Fruit fly (Drosophila melanogaster) whole organism, wandering third instar larva: Measurements from ENCODE around the gene Eig71Eb.

Experiments used
- Abd-B ChIP-seq: fragments of >200 bp; optimal IDR thresholded peaks from 2 replicates; lab custom pipeline; 2017; ENCODE audit warnings: missing biosample characterization, missing genetic modification characterization
- CG32264 ChIP-seq: fragments of 200-800 bp; sonication (Bioruptor generic); optimal IDR thresholded peaks from 2 replicates; lab custom pipeline; 2016; ENCODE audit warnings: missing biosample characterization, missing genetic modification characterization
- Dfd ChIP-seq: fragments of >200 bp; optimal IDR thresholded peaks from 2 replicates; lab custom pipeline; 2017; ENCODE audit warnings: missing biosample characterization, missing genetic modification characterization
- Dif ChIP-seq: fragments of 200-275, 200-300 bp; sonication (Bioruptor generic); optimal IDR thresholded peaks from 2 replicates; lab custom pipeline; 2018; ENCODE audit warnings: missing biosample characterization, missing genetic modification characterization; ENCODE audit not compliant: partially characterized antibody
- HLH106 ChIP-seq: fragments of 200-800 bp; optimal IDR thresholded peaks from 3 replicates; lab custom pipeline; 2019; ENCODE audit warnings: missing biosample characterization, mild to moderate bottlenecking, missing genetic modification characterization, moderate library complexity
- Hnf4 ChIP-seq: fragments of 200-800 bp; sonication (Bioruptor generic); optimal IDR thresholded peaks from 2 replicates; lab custom pipeline; 2016; ENCODE audit warnings: missing biosample characterization, mild to moderate bottlenecking, missing genetic modification characterization
- Hr83 ChIP-seq: fragments of 200-300 bp; sonication (Bioruptor generic); optimal IDR thresholded peaks from 2 replicates; lab custom pipeline; 2016; ENCODE audit warnings: missing biosample characterization, mild to moderate bottlenecking, missing genetic modification characterization, moderate library complexity; ENCODE audit not compliant: poor library complexity, severe bottlenecking
- Jra ChIP-seq: sonication (Bioruptor generic); optimal IDR thresholded peaks from 2 replicates; lab custom pipeline; 2016; ENCODE audit warnings: missing biosample characterization, missing genetic modification characterization
- Mio ChIP-seq: sonication (Bioruptor generic); optimal IDR thresholded peaks from 2 replicates; lab custom pipeline; 2016; ENCODE audit warnings: missing biosample characterization, missing genetic modification characterization
- Myc ChIP-seq: fragments of >200 bp; optimal IDR thresholded peaks from 2 replicates; lab custom pipeline; 2017
- N ChIP-seq: fragments of >200 bp; optimal IDR thresholded peaks from 2 replicates; lab custom pipeline; 2018; ENCODE audit warnings: missing biosample characterization, missing external identifiers, missing genetic modification characterization
- OdsH ChIP-seq: fragments of 200-800 bp; sonication (Bioruptor generic); optimal IDR thresholded peaks from 2 replicates; lab custom pipeline; 2016; ENCODE audit warnings: missing biosample characterization, mild to moderate bottlenecking, missing genetic modification characterization
- Rel ChIP-seq, 2 experiments: fragments of 200-800 bp; sonication (Bioruptor generic) in 1 of 2; optimal IDR thresholded peaks; 2 replicates in 1 of 2; 3 replicates in 1 of 2; lab custom pipeline; 2016 to 2019; ENCODE audit warnings: mild to moderate bottlenecking in 2 of 2, missing biosample characterization in 2 of 2, missing genetic modification characterization in 2 of 2, moderate library complexity in 1 of 2
- Sp1 ChIP-seq: fragments of 200-800 bp; sonication (Bioruptor generic); optimal IDR thresholded peaks from 3 replicates; lab custom pipeline; 2019; ENCODE audit warnings: missing biosample characterization, mild to moderate bottlenecking, missing genetic modification characterization, moderate library complexity
- Vsx2 ChIP-seq: fragments of 200-300, 225-300 bp; sonication (Bioruptor generic); optimal IDR thresholded peaks from 2 replicates; lab custom pipeline; 2018; ENCODE audit warnings: missing biosample characterization, missing genetic modification characterization; ENCODE audit not compliant: partially characterized antibody
- br ChIP-seq: fragments of 200-800 bp; sonication (Bioruptor generic); optimal IDR thresholded peaks from 2 replicates; lab custom pipeline; 2016; ENCODE audit warnings: missing biosample characterization, missing genetic modification characterization
- brk ChIP-seq: fragments of 200-800 bp; sonication (Bioruptor generic); optimal IDR thresholded peaks from 2 replicates; lab custom pipeline; 2016; ENCODE audit warnings: missing biosample characterization, mild to moderate bottlenecking, missing genetic modification characterization
- dl ChIP-seq, 2 experiments: fragments of 175-275, 200-275 bp in 1 of 2; fragments of 200-275 bp in 1 of 2; sonication (Bioruptor generic); optimal IDR thresholded peaks; lab custom pipeline; 2018; ENCODE audit warnings: mild to moderate bottlenecking in 2 of 2, missing biosample characterization in 2 of 2, missing genetic modification characterization in 2 of 2, moderate library complexity in 2 of 2; ENCODE audit not compliant: partially characterized antibody in 2 of 2, insufficient read depth in 1 of 2
- dmrt93B ChIP-seq: fragments of 200-800 bp; sonication (Bioruptor generic); optimal IDR thresholded peaks from 2 replicates; lab custom pipeline; 2018; ENCODE audit warnings: missing biosample characterization, mild to moderate bottlenecking, missing genetic modification characterization
- dsf ChIP-seq: sonication (Bioruptor generic); optimal IDR thresholded peaks from 2 replicates; lab custom pipeline; 2016; ENCODE audit warnings: missing biosample characterization, missing genetic modification characterization, borderline replicate concordance
- foxo ChIP-seq, 2 experiments: fragments of 200-800 bp; sonication (Bioruptor generic); optimal IDR thresholded peaks; 2 replicates in 1 of 2; 3 replicates in 1 of 2; lab custom pipeline; 2016 to 2017; ENCODE audit warnings: missing biosample characterization in 2 of 2, missing genetic modification characterization in 2 of 2
- fru ChIP-seq: fragments of 200-800 bp; sonication (Bioruptor generic); optimal IDR thresholded peaks from 3 replicates; lab custom pipeline; 2016; ENCODE audit warnings: missing biosample characterization, mild to moderate bottlenecking, missing genetic modification characterization
- h ChIP-seq: fragments of 200-800 bp; sonication (Bioruptor generic); optimal IDR thresholded peaks from 3 replicates; lab custom pipeline; 2016; ENCODE audit warnings: missing biosample characterization, mild to moderate bottlenecking, missing genetic modification characterization
- jim ChIP-seq: fragments of 175-275, 200-325 bp; sonication (Bioruptor generic); optimal IDR thresholded peaks from 2 replicates; lab custom pipeline; 2016; ENCODE audit warnings: missing biosample characterization, mild to moderate bottlenecking, missing genetic modification characterization
- psq ChIP-seq: fragments of 200-800 bp; sonication (Bioruptor generic); optimal IDR thresholded peaks from 3 replicates; lab custom pipeline; 2017; ENCODE audit warnings: missing biosample characterization, mild to moderate bottlenecking, missing genetic modification characterization, moderate library complexity
- rgr ChIP-seq: fragments of 200-800 bp; sonication (Bioruptor generic); optimal IDR thresholded peaks from 3 replicates; lab custom pipeline; 2016; ENCODE audit warnings: missing biosample characterization, mild to moderate bottlenecking, missing genetic modification characterization
- sage ChIP-seq: fragments of 200-800 bp; sonication (Bioruptor generic); optimal IDR thresholded peaks from 2 replicates; lab custom pipeline; 2016; ENCODE audit warnings: missing biosample characterization, mild to moderate bottlenecking, missing genetic modification characterization
- sv ChIP-seq: fragments of 200-800 bp; sonication (Bioruptor generic); optimal IDR thresholded peaks from 3 replicates; lab custom pipeline; 2016; ENCODE audit warnings: missing biosample characterization, missing genetic modification characterization
- tai ChIP-seq: sonication (Bioruptor generic); optimal IDR thresholded peaks from 2 replicates; lab custom pipeline; 2016; ENCODE audit warnings: missing biosample characterization, missing genetic modification characterization
- usp ChIP-seq: fragments of >200 bp; optimal IDR thresholded peaks from 2 replicates; lab custom pipeline; 2017; ENCODE audit warnings: missing biosample characterization, missing genetic modification characterization
- woc ChIP-seq: sonication (Bioruptor generic); optimal IDR thresholded peaks from 2 replicates; lab custom pipeline; 2016; ENCODE audit warnings: missing biosample characterization, mild to moderate bottlenecking, missing genetic modification characterization

The Eig71Eb gene

dm6 chr3L:15664199-15664794 lies 14.6 kb downstream of the Eig71Eb start:
- TF ChIP-seq Jra (GFP tag; lab: Kevin White, UChicago) (no peak), Hnf4 (no peak), sv (no peak), Myc (lab: Kevin White, UChicago) (no peak), dmrt93B (no peak), jim (GFP tag; lab: Kevin White, UChicago) (no peak), woc (GFP tag; lab: Kevin White, UChicago) (no peak)

DNA sequence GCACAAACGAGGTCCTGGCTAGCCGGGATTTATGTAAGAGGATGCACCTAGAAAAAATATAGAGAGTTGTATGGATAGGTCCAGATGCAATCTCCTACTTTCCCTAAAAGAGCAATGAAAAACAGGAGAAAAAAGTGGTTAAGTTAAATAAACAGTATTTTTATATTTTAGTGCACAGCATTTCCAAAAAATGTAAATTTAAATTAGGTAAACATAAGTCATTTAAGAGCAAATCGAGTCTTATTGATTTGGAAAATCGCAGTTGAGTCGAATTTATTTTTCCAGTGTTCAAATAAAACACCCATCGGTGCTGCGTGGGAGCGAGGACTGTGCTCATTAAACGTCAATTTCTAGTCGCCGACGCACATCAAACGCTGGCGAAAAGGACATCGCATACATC lies 16.0 kb downstream of the Eig71Eb start:
- TF ChIP-seq Sp1 (GFP tag; lab: Kevin White, UChicago) = no peak
- TF ChIP-seq Abd-B (GFP tag; lab: Kevin White, UChicago) = no peak
- no peak for TF ChIP-seq woc (GFP tag; lab: Kevin White, UChicago)
- TF ChIP-seq HLH106 (tag; lab: Kevin White, UChicago) = no peak
- TF ChIP-seq usp (GFP tag; lab: Kevin White, UChicago) = no peak
- TF ChIP-seq brk (GFP tag; lab: Kevin White, UChicago) = no peak
- TF ChIP-seq CG32264 (GFP tag; lab: Kevin White, UChicago) = no peak
- no peak for TF ChIP-seq tai

dm6 chr3L:15669939-15670338 lies 20.2 kb downstream of the Eig71Eb start:
- TF ChIP-seq Hr83 (GFP tag; lab: Kevin White, UChicago) (no peak), Dif (GFP tag; lab: Kevin White, UChicago) (no peak), dl (GFP tag; optimal IDR thresholded peaks at IDR 0.05; lab: Kevin White, UChicago; ENCODE audit: insufficient read depth in 1 of 2, partially characterized antibody in 2 of 2) (no peak), Jra (GFP tag; lab: Kevin White, UChicago) (no peak), dsf (GFP tag; lab: Kevin White, UChicago) (no peak), sv (no peak), Abd-B (GFP tag; lab: Kevin White, UChicago) (no peak), br (GFP tag; lab: Kevin White, UChicago) (no peak), brk (GFP tag; lab: Kevin White, UChicago) (no peak), Rel (GFP tag; optimal IDR thresholded peaks at IDR 0.05; lab: Kevin White, UChicago) (no peak), Rel (tag; optimal IDR thresholded peaks at IDR 0.05; lab: Kevin White, UChicago) (no peak), psq (GFP tag; lab: Kevin White, UChicago) (no peak), HLH106 (tag; lab: Kevin White, UChicago) (no peak), woc (GFP tag; lab: Kevin White, UChicago) (no peak), Myc (lab: Kevin White, UChicago) (no peak), OdsH (GFP tag; lab: Kevin White, UChicago) (no peak), N (no peak), Mio (no peak)

DNA sequence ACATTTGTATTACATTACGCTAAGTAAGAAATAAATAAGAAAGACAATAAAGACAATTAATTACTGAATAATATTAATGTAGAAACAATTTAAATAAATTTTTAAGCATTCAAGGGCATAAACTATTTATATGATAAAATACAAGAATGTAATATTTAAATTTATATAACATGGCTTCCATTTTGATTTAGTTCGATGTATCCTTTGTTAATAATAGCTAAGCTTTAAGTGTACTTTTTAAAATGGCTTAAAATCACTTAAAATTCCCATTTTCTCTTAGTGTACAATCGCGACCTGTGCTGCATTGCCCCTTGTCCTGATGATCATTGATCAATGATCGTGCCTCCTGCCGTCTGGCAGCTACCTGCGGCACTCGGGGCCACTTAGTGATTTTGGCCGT lies 20.7 kb downstream of the Eig71Eb start:
- TF ChIP-seq fru (peak; percentile 32), psq (GFP tag; lab: Kevin White, UChicago) (peak; percentile 54), woc (GFP tag; lab: Kevin White, UChicago) (no peak), jim (GFP tag; lab: Kevin White, UChicago) (no peak), Vsx2 (GFP tag; lab: Kevin White, UChicago) (no peak), h (GFP tag; lab: Kevin White, UChicago) (peak; percentile 25), Dfd (GFP tag; lab: Kevin White, UChicago) (no peak), rgr (GFP tag; lab: Kevin White, UChicago) (peak; percentile 56), HLH106 (tag; lab: Kevin White, UChicago) (peak; percentile 54), dmrt93B (peak; percentile 40), foxo (GFP tag; optimal IDR thresholded peaks at IDR 0.05; lab: Kevin White, UChicago) (peak in 1 of 2 experiments; percentile 55), Abd-B (GFP tag; lab: Kevin White, UChicago) (no peak), Sp1 (GFP tag; lab: Kevin White, UChicago) (peak; percentile 71), tai (no peak), sage (no peak), OdsH (GFP tag; lab: Kevin White, UChicago) (peak; percentile 65), Hnf4 (no peak)
